Worm (Caenorhabditis elegans) whole organism, early embryonic: ENCODE results near the gene F59D6.1.

Source experiments
- aly-1 ChIP-seq: sonication (generic microtip); optimal IDR thresholded peaks from 2 replicates; lab custom pipeline; 2016; ENCODE audit warnings: missing genetic modification characterization, missing compliant biosample characterization
- ama-1 ChIP-seq: fragments of 150-350 bp; optimal IDR thresholded peaks from 2 replicates; lab custom pipeline; 2014
- ets-7 ChIP-seq: sonication (generic microtip); optimal IDR thresholded peaks from 2 replicates; lab custom pipeline; 2016; ENCODE audit warnings: missing genotype, missing genetic modification characterization, missing compliant biosample characterization
- flt-1 ChIP-seq: fragments of 200-800 bp; sonication (Bioruptor generic); IDR thresholded peaks from 2 replicates; pipeline ENCODE4 v1.3.6; 2022; ENCODE audit warnings: missing genetic modification characterization, missing compliant biosample characterization
- hmg-4 ChIP-seq: fragments of 200-800 bp; sonication (Bioruptor generic); optimal IDR thresholded peaks from 2 replicates; lab custom pipeline; 2018; ENCODE audit warnings: mild to moderate bottlenecking, missing genetic modification characterization, missing compliant biosample characterization
- hnd-1 ChIP-seq: sonication (generic microtip); optimal IDR thresholded peaks from 2 replicates; lab custom pipeline; 2016; ENCODE audit warnings: missing genetic modification characterization, missing compliant biosample characterization
- pes-1 ChIP-seq: fragments of 200-800 bp; sonication (Bioruptor generic); IDR thresholded peaks from 2 replicates; pipeline ENCODE4 v1.3.6; 2022; ENCODE audit warnings: missing genetic modification reagents, missing genetic modification characterization, missing compliant biosample characterization
- scrt-1 ChIP-seq: fragments of 200-800 bp; sonication (Bioruptor generic); IDR thresholded peaks from 2 replicates; pipeline ENCODE4 v1.3.6; 2022; ENCODE audit warnings: missing genetic modification characterization, missing compliant biosample characterization
- sea-1 ChIP-seq: fragments of 200-800 bp; sonication (Bioruptor generic); conservative IDR thresholded peaks from 2 replicates; pipeline ENCODE4 v1.3.6; 2022; ENCODE audit warnings: missing genetic modification characterization, missing compliant biosample characterization
- tbx-11 ChIP-seq: fragments of 200-800 bp; sonication (Bioruptor generic); IDR thresholded peaks from 2 replicates; pipeline ENCODE4 v1.3.6; 2022; ENCODE audit warnings: missing genetic modification characterization, missing compliant biosample characterization

DNA sequence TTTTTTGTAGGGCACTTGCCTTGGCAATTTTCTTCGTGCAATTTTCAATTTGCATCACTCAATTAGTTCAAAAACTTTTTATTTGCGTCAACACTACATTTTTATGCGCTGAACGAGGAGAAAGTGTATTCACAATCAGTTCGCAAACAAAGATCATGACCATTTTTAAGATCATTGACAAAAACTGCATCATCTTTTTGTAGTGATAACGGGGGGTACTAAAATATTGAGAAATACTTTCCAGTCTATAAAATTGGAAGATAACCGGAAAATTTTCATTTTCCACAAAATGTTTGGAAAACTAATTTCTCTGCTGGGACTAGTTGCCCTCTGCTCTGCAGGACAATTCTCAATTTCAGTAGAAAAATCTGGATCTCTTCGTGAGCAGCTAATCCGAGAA lies 20.7 kb upstream of the F59D6.1 start, which contains the start of gene asp-8:
- no peak for TF ChIP-seq hnd-1 (tag; lab: Kevin White, UChicago)
- TF ChIP-seq flt-1 (GFP tag; lab: Robert Waterston, UW): no peak
- TF ChIP-seq ama-1 (lab: Kevin White, UChicago): no peak
- no peak for TF ChIP-seq hmg-4 (GFP tag; lab: Kevin White, UChicago)
- TF ChIP-seq sea-1 (GFP tag; lab: Robert Waterston, UW): no peak
- TF ChIP-seq tbx-11 (GFP tag; lab: Robert Waterston, UW): no peak
- TF ChIP-seq pes-1 (GFP tag; lab: Robert Waterston, UW): no peak
- no peak for TF ChIP-seq aly-1
- no peak for TF ChIP-seq scrt-1 (GFP tag; lab: Robert Waterston, UW)
- TF ChIP-seq ets-7 (tag; lab: Kevin White, UChicago): no peak
